Worm (Caenorhabditis elegans) whole organism, mixed stage, embryonic: ENCODE measurements around the gene puf-5.

Experiments used
- drap-1 ChIP-seq: fragments of 200-800 bp; sonication (Bioruptor generic); optimal IDR thresholded peaks from 3 replicates; lab custom pipeline; 2018; ENCODE audit warnings: mild to moderate bottlenecking, missing genetic modification characterization, missing compliant biosample characterization
- nhr-12 ChIP-seq: fragments of 150-350 bp; optimal IDR thresholded peaks from 2 replicates; lab custom pipeline; 2014; ENCODE audit warnings: missing biosample characterization, missing genetic modification characterization
- pha-4 ChIP-seq: fragments of 150-350 bp; optimal IDR thresholded peaks from 2 replicates; lab custom pipeline; 2018; ENCODE audit warnings: missing biosample characterization, missing genetic modification reagents, missing genetic modification characterization
- unc-39 ChIP-seq: fragments of 150-350 bp; optimal IDR thresholded peaks from 2 replicates; lab custom pipeline; 2014; ENCODE audit warnings: missing biosample characterization, missing genetic modification characterization
- ztf-11 ChIP-seq: fragments of 150-350 bp; optimal IDR thresholded peaks from 2 replicates; lab custom pipeline; 2014; ENCODE audit warnings: missing biosample characterization, missing genetic modification characterization

DNA sequence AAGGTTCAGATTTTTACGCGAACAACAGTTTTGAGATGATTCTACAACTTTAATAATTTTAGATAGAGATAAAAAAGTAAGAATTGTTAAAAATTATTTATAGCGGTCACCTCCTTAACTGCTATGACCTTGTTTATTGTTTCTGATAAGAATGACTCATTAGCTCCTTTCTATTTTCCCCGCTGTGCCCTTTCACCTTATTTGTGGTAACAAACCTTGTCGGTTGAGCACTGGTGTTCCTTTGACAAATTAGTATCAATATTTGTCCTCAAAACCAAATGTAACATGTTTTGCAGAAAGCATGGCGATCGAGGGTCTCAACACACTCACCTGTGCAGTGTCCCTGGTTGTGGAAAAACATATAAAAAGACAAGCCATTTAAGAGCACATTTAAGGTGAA, 51.3 kb downstream of the puf-5 start:
- no peak for TF ChIP-seq drap-1
- TF ChIP-seq ztf-11 = no peak
- TF ChIP-seq unc-39 (tag; lab: Kevin White, UChicago) = no peak
- no peak for TF ChIP-seq nhr-12 (tag; lab: Kevin White, UChicago)
- TF ChIP-seq pha-4 (tag; lab: Kevin White, UChicago) = no peak
